Fruit fly (Drosophila melanogaster) whole organism, wandering third instar larva: Measurements from ENCODE around the gene gNacalpha.
A peak's percentile ranks its signal among the peaks of the same experiment; 100 is the strongest.

Source experiments
- Abd-B ChIP-seq: fragments of >200 bp; optimal IDR thresholded peaks from 2 replicates; lab custom pipeline; 2017; ENCODE audit warnings: missing biosample characterization, missing genetic modification characterization
- CG32264 ChIP-seq: fragments of 200-800 bp; sonication (Bioruptor generic); optimal IDR thresholded peaks from 2 replicates; lab custom pipeline; 2016; ENCODE audit warnings: missing biosample characterization, missing genetic modification characterization
- CG9705 ChIP-seq: fragments of 200-800 bp; sonication (Bioruptor generic); optimal IDR thresholded peaks from 2 replicates; lab custom pipeline; 2018; ENCODE audit warnings: missing biosample characterization, mild to moderate bottlenecking, missing genetic modification characterization
- CrebA ChIP-seq: fragments of 200-800 bp; sonication (Bioruptor generic); optimal IDR thresholded peaks from 2 replicates; lab custom pipeline; 2016; ENCODE audit warnings: missing biosample characterization, mild to moderate bottlenecking, missing genetic modification characterization, borderline replicate concordance
- Dfd ChIP-seq: fragments of >200 bp; optimal IDR thresholded peaks from 2 replicates; lab custom pipeline; 2017; ENCODE audit warnings: missing biosample characterization, missing genetic modification characterization
- Dif ChIP-seq: fragments of 200-275, 200-300 bp; sonication (Bioruptor generic); optimal IDR thresholded peaks from 2 replicates; lab custom pipeline; 2018; ENCODE audit warnings: missing biosample characterization, missing genetic modification characterization; ENCODE audit not compliant: partially characterized antibody
- GATAd ChIP-seq: sonication (Bioruptor generic); optimal IDR thresholded peaks from 2 replicates; lab custom pipeline; 2016; ENCODE audit warnings: missing biosample characterization, missing genetic modification characterization
- HLH106 ChIP-seq: fragments of 200-800 bp; optimal IDR thresholded peaks from 3 replicates; lab custom pipeline; 2019; ENCODE audit warnings: missing biosample characterization, mild to moderate bottlenecking, missing genetic modification characterization, moderate library complexity
- Hnf4 ChIP-seq: fragments of 200-800 bp; sonication (Bioruptor generic); optimal IDR thresholded peaks from 2 replicates; lab custom pipeline; 2016; ENCODE audit warnings: missing biosample characterization, mild to moderate bottlenecking, missing genetic modification characterization
- Hr78 ChIP-seq: fragments of >200 bp; optimal IDR thresholded peaks from 2 replicates; lab custom pipeline; 2017; ENCODE audit warnings: missing biosample characterization, missing genetic modification characterization
- Hr83 ChIP-seq: fragments of 200-300 bp; sonication (Bioruptor generic); optimal IDR thresholded peaks from 2 replicates; lab custom pipeline; 2016; ENCODE audit warnings: missing biosample characterization, mild to moderate bottlenecking, missing genetic modification characterization, moderate library complexity; ENCODE audit not compliant: poor library complexity, severe bottlenecking
- Jra ChIP-seq: sonication (Bioruptor generic); optimal IDR thresholded peaks from 2 replicates; lab custom pipeline; 2016; ENCODE audit warnings: missing biosample characterization, missing genetic modification characterization
- Mio ChIP-seq: sonication (Bioruptor generic); optimal IDR thresholded peaks from 2 replicates; lab custom pipeline; 2016; ENCODE audit warnings: missing biosample characterization, missing genetic modification characterization
- Myc ChIP-seq: fragments of >200 bp; optimal IDR thresholded peaks from 2 replicates; lab custom pipeline; 2017
- N ChIP-seq: fragments of >200 bp; optimal IDR thresholded peaks from 2 replicates; lab custom pipeline; 2018; ENCODE audit warnings: missing biosample characterization, missing external identifiers, missing genetic modification characterization
- OdsH ChIP-seq: fragments of 200-800 bp; sonication (Bioruptor generic); optimal IDR thresholded peaks from 2 replicates; lab custom pipeline; 2016; ENCODE audit warnings: missing biosample characterization, mild to moderate bottlenecking, missing genetic modification characterization
- Rel ChIP-seq, 2 experiments: fragments of 200-800 bp; sonication (Bioruptor generic) in 1 of 2; optimal IDR thresholded peaks; 2 replicates in 1 of 2; 3 replicates in 1 of 2; lab custom pipeline; 2016 to 2019; ENCODE audit warnings: mild to moderate bottlenecking in 2 of 2, missing biosample characterization in 2 of 2, missing genetic modification characterization in 2 of 2, moderate library complexity in 1 of 2
- Sp1 ChIP-seq: fragments of 200-800 bp; sonication (Bioruptor generic); optimal IDR thresholded peaks from 3 replicates; lab custom pipeline; 2019; ENCODE audit warnings: missing biosample characterization, mild to moderate bottlenecking, missing genetic modification characterization, moderate library complexity
- Vsx2 ChIP-seq: fragments of 200-300, 225-300 bp; sonication (Bioruptor generic); optimal IDR thresholded peaks from 2 replicates; lab custom pipeline; 2018; ENCODE audit warnings: missing biosample characterization, missing genetic modification characterization; ENCODE audit not compliant: partially characterized antibody
- br ChIP-seq: fragments of 200-800 bp; sonication (Bioruptor generic); optimal IDR thresholded peaks from 2 replicates; lab custom pipeline; 2016; ENCODE audit warnings: missing biosample characterization, missing genetic modification characterization
- brk ChIP-seq: fragments of 200-800 bp; sonication (Bioruptor generic); optimal IDR thresholded peaks from 2 replicates; lab custom pipeline; 2016; ENCODE audit warnings: missing biosample characterization, mild to moderate bottlenecking, missing genetic modification characterization
- dl ChIP-seq, 2 experiments: fragments of 175-275, 200-275 bp in 1 of 2; fragments of 200-275 bp in 1 of 2; sonication (Bioruptor generic); optimal IDR thresholded peaks; lab custom pipeline; 2018; ENCODE audit warnings: mild to moderate bottlenecking in 2 of 2, missing biosample characterization in 2 of 2, missing genetic modification characterization in 2 of 2, moderate library complexity in 2 of 2; ENCODE audit not compliant: partially characterized antibody in 2 of 2, insufficient read depth in 1 of 2
- dmrt93B ChIP-seq: fragments of 200-800 bp; sonication (Bioruptor generic); optimal IDR thresholded peaks from 2 replicates; lab custom pipeline; 2018; ENCODE audit warnings: missing biosample characterization, mild to moderate bottlenecking, missing genetic modification characterization
- dsf ChIP-seq: sonication (Bioruptor generic); optimal IDR thresholded peaks from 2 replicates; lab custom pipeline; 2016; ENCODE audit warnings: missing biosample characterization, missing genetic modification characterization, borderline replicate concordance
- ey ChIP-seq: fragments of 200-800 bp; sonication (Bioruptor generic); optimal IDR thresholded peaks from 2 replicates; lab custom pipeline; 2016; ENCODE audit warnings: missing biosample characterization, missing genetic modification characterization
- foxo ChIP-seq, 2 experiments: fragments of 200-800 bp; sonication (Bioruptor generic); optimal IDR thresholded peaks; 2 replicates in 1 of 2; 3 replicates in 1 of 2; lab custom pipeline; 2016 to 2017; ENCODE audit warnings: missing biosample characterization in 2 of 2, missing genetic modification characterization in 2 of 2
- fru ChIP-seq: fragments of 200-800 bp; sonication (Bioruptor generic); optimal IDR thresholded peaks from 3 replicates; lab custom pipeline; 2016; ENCODE audit warnings: missing biosample characterization, mild to moderate bottlenecking, missing genetic modification characterization
- h ChIP-seq: fragments of 200-800 bp; sonication (Bioruptor generic); optimal IDR thresholded peaks from 3 replicates; lab custom pipeline; 2016; ENCODE audit warnings: missing biosample characterization, mild to moderate bottlenecking, missing genetic modification characterization
- jim ChIP-seq: fragments of 175-275, 200-325 bp; sonication (Bioruptor generic); optimal IDR thresholded peaks from 2 replicates; lab custom pipeline; 2016; ENCODE audit warnings: missing biosample characterization, mild to moderate bottlenecking, missing genetic modification characterization
- lola ChIP-seq: fragments of >200 bp; optimal IDR thresholded peaks from 2 replicates; lab custom pipeline; 2017; ENCODE audit warnings: missing biosample characterization, missing genetic modification characterization
- pan ChIP-seq: fragments of >200 bp; optimal IDR thresholded peaks from 2 replicates; lab custom pipeline; 2017
- psq ChIP-seq: fragments of 200-800 bp; sonication (Bioruptor generic); optimal IDR thresholded peaks from 3 replicates; lab custom pipeline; 2017; ENCODE audit warnings: missing biosample characterization, mild to moderate bottlenecking, missing genetic modification characterization, moderate library complexity
- rgr ChIP-seq: fragments of 200-800 bp; sonication (Bioruptor generic); optimal IDR thresholded peaks from 3 replicates; lab custom pipeline; 2016; ENCODE audit warnings: missing biosample characterization, mild to moderate bottlenecking, missing genetic modification characterization
- sage ChIP-seq: fragments of 200-800 bp; sonication (Bioruptor generic); optimal IDR thresholded peaks from 2 replicates; lab custom pipeline; 2016; ENCODE audit warnings: missing biosample characterization, mild to moderate bottlenecking, missing genetic modification characterization
- sv ChIP-seq: fragments of 200-800 bp; sonication (Bioruptor generic); optimal IDR thresholded peaks from 3 replicates; lab custom pipeline; 2016; ENCODE audit warnings: missing biosample characterization, missing genetic modification characterization
- tai ChIP-seq: sonication (Bioruptor generic); optimal IDR thresholded peaks from 2 replicates; lab custom pipeline; 2016; ENCODE audit warnings: missing biosample characterization, missing genetic modification characterization
- usp ChIP-seq: fragments of >200 bp; optimal IDR thresholded peaks from 2 replicates; lab custom pipeline; 2017; ENCODE audit warnings: missing biosample characterization, missing genetic modification characterization
- woc ChIP-seq: sonication (Bioruptor generic); optimal IDR thresholded peaks from 2 replicates; lab custom pipeline; 2016; ENCODE audit warnings: missing biosample characterization, mild to moderate bottlenecking, missing genetic modification characterization

The gNacalpha gene

dm6 chr2L:1063695-1064094 is 26.6 kb downstream of the gNacalpha start:
- no peak for TF ChIP-seq foxo (GFP tag; optimal IDR thresholded peaks at IDR 0.05; lab: Kevin White, UChicago)
- no peak for TF ChIP-seq Rel (GFP tag; optimal IDR thresholded peaks at IDR 0.05; lab: Kevin White, UChicago)
- peak; percentile 95 for TF ChIP-seq Rel (tag; optimal IDR thresholded peaks at IDR 0.05; lab: Kevin White, UChicago)

dm6 chr2L:1064544-1064943 is 27.5 kb downstream of the gNacalpha start:
- no peak for TF ChIP-seq Abd-B (GFP tag; lab: Kevin White, UChicago)
- TF ChIP-seq rgr, result no peak
- no peak for TF ChIP-seq HLH106 (tag; lab: Kevin White, UChicago)
- no peak for TF ChIP-seq Rel (GFP tag; optimal IDR thresholded peaks at IDR 0.05; lab: Kevin White, UChicago)
- no peak for TF ChIP-seq Rel (tag; optimal IDR thresholded peaks at IDR 0.05; lab: Kevin White, UChicago)
- no peak for TF ChIP-seq Sp1 (GFP tag; lab: Kevin White, UChicago)
- no peak for TF ChIP-seq Hr83 (GFP tag; lab: Kevin White, UChicago)
- TF ChIP-seq brk (GFP tag; lab: Kevin White, UChicago), result no peak
- TF ChIP-seq sv (GFP tag; lab: Kevin White, UChicago), result no peak
- no peak for TF ChIP-seq CG9705 (GFP tag; lab: Kevin White, UChicago)
- TF ChIP-seq h (GFP tag; lab: Kevin White, UChicago), result no peak
- TF ChIP-seq GATAd, result no peak
- no peak for TF ChIP-seq CrebA (GFP tag; lab: Kevin White, UChicago)
- no peak for TF ChIP-seq Mio (GFP tag; lab: Kevin White, UChicago)
- no peak for TF ChIP-seq br
- no peak for TF ChIP-seq Dif (GFP tag; lab: Kevin White, UChicago)
- TF ChIP-seq Hnf4 (GFP tag; lab: Kevin White, UChicago), result no peak
- TF ChIP-seq Dfd (GFP tag; lab: Kevin White, UChicago), result no peak
- no peak for TF ChIP-seq jim (GFP tag; lab: Kevin White, UChicago)
- TF ChIP-seq Jra (GFP tag; lab: Kevin White, UChicago), result no peak
- TF ChIP-seq lola, result no peak

dm6 chr2L:1065038-1065437 is 28.0 kb downstream of the gNacalpha start:
- TF ChIP-seq OdsH (GFP tag; lab: Kevin White, UChicago) (peak; percentile 81), Hnf4 (GFP tag; lab: Kevin White, UChicago) (peak; percentile 70), CG32264 (GFP tag; lab: Kevin White, UChicago) (peak; percentile 46), Jra (GFP tag; lab: Kevin White, UChicago) (peak; percentile 32), usp (GFP tag; lab: Kevin White, UChicago) (no peak), HLH106 (tag; lab: Kevin White, UChicago) (peak; percentile 88), tai (GFP tag; lab: Kevin White, UChicago) (peak; percentile 67), foxo (GFP tag; optimal IDR thresholded peaks at IDR 0.05; lab: Kevin White, UChicago) (peak; percentile 13 to 88), rgr (peak; percentile 81), jim (GFP tag; lab: Kevin White, UChicago) (no peak), Abd-B (GFP tag; lab: Kevin White, UChicago) (no peak), Rel (GFP tag; optimal IDR thresholded peaks at IDR 0.05; lab: Kevin White, UChicago) (peak; percentile 27), Rel (tag; optimal IDR thresholded peaks at IDR 0.05; lab: Kevin White, UChicago) (peak; percentile 62), sage (GFP tag; lab: Kevin White, UChicago) (peak; percentile 1), ey (peak; percentile 87), CG9705 (GFP tag; lab: Kevin White, UChicago) (peak; percentile 70), psq (GFP tag; lab: Kevin White, UChicago) (peak; percentile 71), pan (lab: Kevin White, UChicago) (no peak), Sp1 (GFP tag; lab: Kevin White, UChicago) (peak; percentile 77), Myc (lab: Kevin White, UChicago) (no peak), dl (GFP tag; optimal IDR thresholded peaks at IDR 0.05; lab: Kevin White, UChicago; ENCODE audit: insufficient read depth in 1 of 2, partially characterized antibody in 2 of 2) (no peak), woc (peak; percentile 91), Dfd (GFP tag; lab: Kevin White, UChicago) (no peak), Mio (GFP tag; lab: Kevin White, UChicago) (no peak), dsf (GFP tag; lab: Kevin White, UChicago) (no peak), br (peak; percentile 83), Hr83 (GFP tag; lab: Kevin White, UChicago) (peak; percentile 35), GATAd (no peak), lola (no peak), CrebA (GFP tag; lab: Kevin White, UChicago) (peak; percentile 37), N (GFP tag; lab: Kevin White, UChicago) (no peak), h (GFP tag; lab: Kevin White, UChicago) (peak; percentile 88), dmrt93B (peak; percentile 73), Dif (GFP tag; lab: Kevin White, UChicago) (no peak), fru (GFP tag; lab: Kevin White, UChicago) (peak; percentile 82), Hr78 (GFP tag; lab: Kevin White, UChicago) (no peak), Vsx2 (GFP tag; lab: Kevin White, UChicago) (no peak), sv (GFP tag; lab: Kevin White, UChicago) (no peak), brk (GFP tag; lab: Kevin White, UChicago) (no peak)
